Worm (Caenorhabditis elegans) whole organism, L2 larva: ENCODE measurements around the gene nkat-1.
A peak's percentile ranks its signal among the peaks of the same experiment; 100 is the strongest.

ENCODE experiments used
- C34F6.9 ChIP-seq: fragments of 150-350 bp; optimal IDR thresholded peaks from 2 replicates; lab custom pipeline; 2014; ENCODE audit warnings: missing biosample characterization, missing genetic modification characterization
- F13H6.1 ChIP-seq: sonication (generic microtip); optimal IDR thresholded peaks from 2 replicates; lab custom pipeline; 2016; ENCODE audit warnings: missing genetic modification characterization, missing compliant biosample characterization
- ZK546.5 ChIP-seq: sonication (generic microtip); optimal IDR thresholded peaks from 2 replicates; lab custom pipeline; 2017; ENCODE audit warnings: missing biosample characterization, missing genetic modification characterization
- alr-1 ChIP-seq: fragments of 150-350 bp; optimal IDR thresholded peaks from 2 replicates; lab custom pipeline; 2014; ENCODE audit warnings: missing biosample characterization, missing genetic modification characterization
- ama-1 ChIP-seq: fragments of 150-350 bp; optimal IDR thresholded peaks from 2 replicates; lab custom pipeline; 2018; ENCODE audit warnings: inconsistent platforms
- blmp-1 ChIP-seq: sonication (generic microtip); optimal IDR thresholded peaks from 2 replicates; lab custom pipeline; 2017; ENCODE audit warnings: missing genetic modification characterization, mild to moderate bottlenecking, missing compliant biosample characterization, antibody characterized with exemption, moderate library complexity; ENCODE audit not compliant: insufficient read depth
- ceh-16 ChIP-seq: fragments of 150-350 bp; optimal IDR thresholded peaks from 2 replicates; lab custom pipeline; 2014; ENCODE audit warnings: missing biosample characterization, missing genetic modification characterization
- ceh-82 ChIP-seq: fragments of 150-350 bp; optimal IDR thresholded peaks from 2 replicates; lab custom pipeline; 2014; ENCODE audit warnings: missing biosample characterization, missing genetic modification characterization
- crh-2 ChIP-seq: sonication (generic microtip); optimal IDR thresholded peaks from 2 replicates; lab custom pipeline; 2017; ENCODE audit warnings: missing biosample characterization, missing genetic modification characterization
- egl-27 ChIP-seq: sonication (generic microtip); optimal IDR thresholded peaks from 3 replicates; lab custom pipeline; 2017; ENCODE audit warnings: missing biosample characterization, missing genetic modification reagents, missing genetic modification characterization
- elt-3 ChIP-seq: sonication (generic microtip); optimal IDR thresholded peaks from 2 replicates; lab custom pipeline; 2017; ENCODE audit warnings: missing biosample characterization, missing genetic modification characterization
- fos-1 ChIP-seq: fragments of 150-350 bp; optimal IDR thresholded peaks from 2 replicates; lab custom pipeline; 2014; ENCODE audit warnings: missing biosample characterization, missing genetic modification characterization
- gmeb-1 ChIP-seq: fragments of 150-350 bp; optimal IDR thresholded peaks from 2 replicates; lab custom pipeline; 2014; ENCODE audit warnings: missing biosample characterization, missing genetic modification characterization
- lin-11 ChIP-seq: fragments of 150-350 bp; sonication (generic microtip); optimal IDR thresholded peaks from 2 replicates; lab custom pipeline; 2014; ENCODE audit warnings: missing biosample characterization, missing genetic modification characterization, inconsistent platforms, mixed read lengths
- lin-13 ChIP-seq: fragments of 150-350 bp; optimal IDR thresholded peaks from 2 replicates; lab custom pipeline; 2014; ENCODE audit warnings: missing biosample characterization, missing genetic modification reagents, missing genetic modification characterization
- mab-5 ChIP-seq: fragments of 150-350 bp; optimal IDR thresholded peaks from 2 replicates; lab custom pipeline; 2014; ENCODE audit warnings: missing biosample characterization, missing genetic modification characterization
- mbf-1 ChIP-seq: sonication (generic microtip); optimal IDR thresholded peaks from 2 replicates; lab custom pipeline; 2017; ENCODE audit warnings: missing biosample characterization, missing genetic modification characterization
- nhr-11 ChIP-seq: fragments of 150-350 bp; optimal IDR thresholded peaks from 2 replicates; lab custom pipeline; 2014; ENCODE audit warnings: missing biosample characterization, missing genetic modification characterization
- nhr-129 ChIP-seq: fragments of 150-350 bp; optimal IDR thresholded peaks from 2 replicates; lab custom pipeline; 2014; ENCODE audit warnings: missing biosample characterization, missing genetic modification characterization
- nhr-21 ChIP-seq: fragments of 150-350 bp; optimal IDR thresholded peaks from 2 replicates; lab custom pipeline; 2014; ENCODE audit warnings: missing biosample characterization, missing genetic modification characterization
- nhr-23 ChIP-seq: fragments of 150-350 bp; optimal IDR thresholded peaks from 2 replicates; lab custom pipeline; 2014; ENCODE audit warnings: missing biosample characterization, missing genetic modification reagents, missing genetic modification characterization
- nhr-237 ChIP-seq: fragments of 150-350 bp; optimal IDR thresholded peaks from 2 replicates; lab custom pipeline; 2014; ENCODE audit warnings: missing biosample characterization, missing genetic modification characterization
- nhr-25 ChIP-seq: fragments of 150-350 bp; sonication (generic microtip); optimal IDR thresholded peaks from 3 replicates; lab custom pipeline; 2014; ENCODE audit warnings: missing biosample characterization, missing genetic modification characterization
- nhr-6 ChIP-seq: fragments of 150-350 bp; optimal IDR thresholded peaks from 2 replicates; lab custom pipeline; 2014; ENCODE audit warnings: missing biosample characterization, missing genetic modification characterization
- peb-1 ChIP-seq: fragments of 150-350 bp; optimal IDR thresholded peaks from 2 replicates; lab custom pipeline; 2014; ENCODE audit warnings: missing biosample characterization, missing genetic modification characterization
- sem-4 ChIP-seq: fragments of 150-350 bp; optimal IDR thresholded peaks from 2 replicates; lab custom pipeline; 2014; ENCODE audit warnings: missing biosample characterization, missing genetic modification reagents, missing genetic modification characterization
- skn-1 ChIP-seq: sonication (generic microtip); optimal IDR thresholded peaks from 2 replicates; lab custom pipeline; 2017; ENCODE audit warnings: missing biosample characterization, missing genetic modification characterization
- sma-3 ChIP-seq: sonication (generic microtip); optimal IDR thresholded peaks from 2 replicates; lab custom pipeline; 2016; ENCODE audit warnings: missing genetic modification reagents, missing genetic modification characterization, missing compliant biosample characterization
- sma-9 ChIP-seq, 2 experiments: fragments of 150-350 bp in 1 of 2; sonication (generic microtip) in 1 of 2; optimal IDR thresholded peaks; 2 replicates each; lab custom pipeline; 2014 to 2016; ENCODE audit warnings: missing genetic modification characterization in 2 of 2, mild to moderate bottlenecking in 1 of 2, missing biosample characterization in 1 of 2, missing compliant biosample characterization in 1 of 2, missing genetic modification reagents in 1 of 2, moderate library complexity in 1 of 2
- snpc-4 ChIP-seq: fragments of 150-350 bp; optimal IDR thresholded peaks from 2 replicates; lab custom pipeline; 2014; ENCODE audit warnings: missing biosample characterization, missing genetic modification characterization
- unc-55 ChIP-seq: fragments of 150-350 bp; sonication (generic microtip); optimal IDR thresholded peaks from 3 replicates; lab custom pipeline; 2014; ENCODE audit warnings: missing biosample characterization, missing genetic modification reagents, missing genetic modification characterization
- unc-62 ChIP-seq: fragments of 150-350 bp; optimal IDR thresholded peaks from 2 replicates; lab custom pipeline; 2014; ENCODE audit warnings: missing biosample characterization, missing genetic modification reagents, missing genetic modification characterization
- ztf-11 ChIP-seq: sonication (generic microtip); optimal IDR thresholded peaks from 2 replicates; lab custom pipeline; 2017; ENCODE audit warnings: missing biosample characterization, missing genetic modification characterization
- ztf-4 ChIP-seq: fragments of 150-350 bp; optimal IDR thresholded peaks from 2 replicates; lab custom pipeline; 2014; ENCODE audit warnings: missing biosample characterization, missing genetic modification characterization

Gene nkat-1

ce11 chrX:14146740-14147140 lies 6.8 kb upstream of the nkat-1 start (continued):
- TF ChIP-seq alr-1 (no peak), ZK546.5 (tag; lab: Kevin White, UChicago) (no peak), C34F6.9 (tag; lab: Kevin White, UChicago) (peak; percentile 89), nhr-6 (tag; lab: Kevin White, UChicago) (peak; percentile 69), elt-3 (no peak), nhr-23 (tag; lab: Kevin White, UChicago) (no peak), lin-11 (peak; percentile 41), peb-1 (tag; lab: Kevin White, UChicago) (peak; percentile 55)

- peak; percentile 16 for TF ChIP-seq crh-2 (tag; lab: Kevin White, UChicago)
- TF ChIP-seq lin-13 (GFP tag; lab: Kevin White, UChicago), result no peak
- peak; percentile 35 for TF ChIP-seq nhr-129
Observed at ce11 chrX:14145634-14146033, 5.7 kb upstream of the nkat-1 start.

- TF ChIP-seq F13H6.1 (tag; lab: Kevin White, UChicago) (no peak), skn-1 (no peak), ztf-4 (tag; lab: Kevin White, UChicago) (no peak), unc-62 (GFP tag; lab: Kevin White, UChicago) (no peak), gmeb-1 (tag; lab: Kevin White, UChicago) (no peak), ztf-11 (tag; lab: Kevin White, UChicago) (no peak), nhr-129 (no peak), sem-4 (tag; lab: Kevin White, UChicago) (no peak), blmp-1 (tag; lab: Kevin White, UChicago) (no peak), peb-1 (tag; lab: Kevin White, UChicago) (no peak), fos-1 (tag; lab: Kevin White, UChicago) (no peak), nhr-25 (tag; lab: Kevin White, UChicago) (no peak), unc-55 (GFP tag; lab: Kevin White, UChicago) (no peak), nhr-11 (no peak)
Observed at ce11 chrX:14141896-14142392, 2.0 kb upstream of the nkat-1 start, which contains the start of gene ceh-89. Gene ceh-89, plus strand, starts transcription at chrX:14141946.

ce11 chrX:14141344-14141841 lies 1.5 kb upstream of the nkat-1 start:
- TF ChIP-seq mab-5 (tag; lab: Kevin White, UChicago), result no peak
- peak; percentile 24 for TF ChIP-seq C34F6.9 (tag; lab: Kevin White, UChicago)

ce11 chrX:14136795-14137194 lies 3.1 kb downstream of the nkat-1 start:
- TF ChIP-seq crh-2 (tag; lab: Kevin White, UChicago) (peak; percentile 5), sma-3 (GFP tag; lab: Kevin White, UChicago) (peak; percentile 20)

- TF ChIP-seq lin-13 (GFP tag; lab: Kevin White, UChicago) (peak; percentile 7), ceh-82 (tag; lab: Kevin White, UChicago) (no peak), sma-3 (GFP tag; lab: Kevin White, UChicago) (peak; percentile 2), ceh-16 (tag; lab: Kevin White, UChicago) (no peak), ztf-4 (tag; lab: Kevin White, UChicago) (no peak)
Observed at ce11 chrX:14134883-14135282, 5.1 kb downstream of the nkat-1 start.

- no peak for TF ChIP-seq ZK546.5 (tag; lab: Kevin White, UChicago)
- TF ChIP-seq nhr-21, result no peak
- TF ChIP-seq ceh-16 (tag; lab: Kevin White, UChicago), result no peak
- TF ChIP-seq elt-3, result no peak
- TF ChIP-seq ama-1, result no peak
- no peak for TF ChIP-seq peb-1 (tag; lab: Kevin White, UChicago)
- no peak for TF ChIP-seq egl-27 (tag; lab: Kevin White, UChicago)
- TF ChIP-seq ztf-11 (tag; lab: Kevin White, UChicago), result no peak
- no peak for TF ChIP-seq nhr-11
- TF ChIP-seq snpc-4 (tag; lab: Kevin White, UChicago), result no peak
- TF ChIP-seq sma-3 (GFP tag; lab: Kevin White, UChicago), result no peak
- TF ChIP-seq fos-1 (tag; lab: Kevin White, UChicago), result no peak
- no peak for TF ChIP-seq sma-9 (GFP tag; optimal IDR thresholded peaks at IDR 0.05; lab: Kevin White, UChicago)
- no peak for TF ChIP-seq sma-9 (tag; optimal IDR thresholded peaks at IDR 0.05; lab: Kevin White, UChicago)
- TF ChIP-seq nhr-23 (tag; lab: Kevin White, UChicago), result no peak
- TF ChIP-seq nhr-129, result no peak
- TF ChIP-seq nhr-237 (tag; lab: Kevin White, UChicago), result no peak
- no peak for TF ChIP-seq ceh-82 (tag; lab: Kevin White, UChicago)
- TF ChIP-seq mbf-1 (tag; lab: Kevin White, UChicago), result no peak
- TF ChIP-seq nhr-6 (tag; lab: Kevin White, UChicago), result no peak
Observed at ce11 chrX:14134244-14134643, 5.7 kb downstream of the nkat-1 start, which contains the start of gene F28H6.8. Gene F28H6.8, minus strand, starts transcription at chrX:14134344.
